Fruit fly (Drosophila melanogaster): Measurements from ENCODE around the gene slif.
A peak's percentile ranks its signal among the peaks of the same experiment; 100 is the strongest.

slif gene

DNA sequence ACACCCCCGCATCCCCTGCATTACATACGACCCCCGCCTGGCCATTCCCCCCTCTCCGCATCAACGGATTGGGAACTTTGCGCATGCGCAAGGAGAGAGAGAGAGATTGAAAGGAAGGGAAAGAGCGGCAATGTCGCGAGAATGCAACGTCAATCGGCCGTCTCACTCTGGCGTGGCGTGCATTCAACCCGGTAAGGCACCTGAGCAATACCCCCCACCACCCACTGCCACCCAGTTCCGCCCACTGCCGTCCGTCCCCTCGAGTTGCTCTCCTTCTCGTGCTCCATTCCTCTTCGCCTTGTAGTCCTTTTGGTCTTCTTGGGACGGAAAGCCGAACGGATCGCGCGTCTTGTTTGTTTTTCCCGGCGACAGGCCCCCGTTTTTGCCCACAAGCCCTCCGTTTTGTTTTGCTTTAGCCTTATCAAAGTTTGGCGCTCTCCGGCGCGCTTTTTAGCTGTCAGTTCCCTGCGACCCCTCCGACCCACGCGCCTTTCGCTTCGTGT is 41.1 kb upstream of the slif start (continued):
- peak; percentile 11 for TF ChIP-seq CG16779 (tag; optimal IDR thresholded peaks at IDR 0.05)
- peak; percentile 20 for TF ChIP-seq fkh (GFP tag; optimal IDR thresholded peaks at IDR 0.05)
- TF ChIP-seq spab (GFP tag; optimal IDR thresholded peaks at IDR 0.05) = peak; percentile 69
- no peak for TF ChIP-seq esn (GFP tag; optimal IDR thresholded peaks at IDR 0.05)
- TF ChIP-seq CG6808 (GFP tag; optimal IDR thresholded peaks at IDR 0.05) = peak; percentile 75
- TF ChIP-seq Lpt (GFP tag; optimal IDR thresholded peaks at IDR 0.05) = peak; percentile 63
- TF ChIP-seq CG34406 (GFP tag; optimal IDR thresholded peaks at IDR 0.05) = peak; percentile 33
- peak; percentile 87 for TF ChIP-seq svp (GFP tag)
- peak; percentile 46 for TF ChIP-seq fd59A (GFP tag; optimal IDR thresholded peaks at IDR 0.05)
- no peak for TF ChIP-seq CG10631 (GFP tag; optimal IDR thresholded peaks at IDR 0.05)
- peak; percentile 13 for TF ChIP-seq dac (GFP tag; optimal IDR thresholded peaks at IDR 0.05)
- TF ChIP-seq CG6163 (GFP tag; IDR thresholded peaks at IDR 0.05) = peak; percentile 73; the same call in 2 of the 3 replicates
- no peak for TF ChIP-seq CG11294 (GFP tag; IDR thresholded peaks at IDR 0.05)
- 0 out of 2 replicates have a peak, but pooled peaks have one; percentile 9 for TF ChIP-seq Gug (GFP tag; IDR thresholded peaks at IDR 0.05)
- TF ChIP-seq Met (GFP tag; optimal IDR thresholded peaks at IDR 0.05) = peak; percentile 27
- TF ChIP-seq CG8119 (GFP tag; IDR thresholded peaks at IDR 0.05) = peak; percentile 44; the same call in 2 of the 3 replicates
- peak; percentile 73 for TF ChIP-seq CG1621 (tag; optimal IDR thresholded peaks at IDR 0.05)
- peak; percentile 72 for TF ChIP-seq vri (GFP tag; optimal IDR thresholded peaks at IDR 0.05)
- TF ChIP-seq CG8632 (GFP tag; optimal IDR thresholded peaks at IDR 0.05) = peak; percentile 1
- peak; percentile 68 for TF ChIP-seq Eip78C (GFP tag)
- TF ChIP-seq Hr4 (GFP tag; optimal IDR thresholded peaks at IDR 0.05) = no peak
- no peak for TF ChIP-seq OdsH (GFP tag; optimal IDR thresholded peaks at IDR 0.05)
- TF ChIP-seq net (GFP tag; optimal IDR thresholded peaks at IDR 0.05) = peak; percentile 16
- TF ChIP-seq Eip93F (GFP tag; optimal IDR thresholded peaks at IDR 0.05) = no peak
- TF ChIP-seq fd85E (GFP tag; optimal IDR thresholded peaks at IDR 0.05) = no peak
- TF ChIP-seq Smox (GFP tag; optimal IDR thresholded peaks at IDR 0.05) = no peak
- peak; percentile 74 for TF ChIP-seq CG6854 (GFP tag; optimal IDR thresholded peaks at IDR 0.05)
- TF ChIP-seq CG31627 (GFP tag; optimal IDR thresholded peaks at IDR 0.05) = no peak
- TF ChIP-seq CG11902 (GFP tag; optimal IDR thresholded peaks at IDR 0.05) = no peak
- TF ChIP-seq Sox15 (GFP tag; optimal IDR thresholded peaks at IDR 0.05) = no peak
- peak; percentile 27 for TF ChIP-seq topi (GFP tag; optimal IDR thresholded peaks at IDR 0.05)

DNA sequence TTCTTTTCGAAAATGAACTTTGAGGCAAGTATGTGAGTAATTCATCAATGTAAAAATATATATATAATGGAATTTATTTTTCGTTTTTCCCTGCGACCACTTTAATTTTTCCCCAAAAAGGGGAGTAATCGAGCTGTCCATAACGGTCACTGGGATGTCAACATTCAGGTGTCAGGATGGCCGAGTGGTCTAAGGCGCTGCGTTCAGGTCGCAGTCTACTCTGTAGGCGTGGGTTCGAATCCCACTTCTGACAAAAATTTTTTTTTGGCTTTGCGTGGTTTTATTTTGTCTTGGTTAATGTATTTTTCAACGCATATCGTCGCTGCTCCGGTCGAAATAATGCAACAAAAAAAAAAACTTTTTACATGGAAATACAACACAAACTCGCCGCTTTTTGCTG is 37.8 kb upstream of the slif start:
- TF ChIP-seq Eip93F (GFP tag; optimal IDR thresholded peaks at IDR 0.05) (no peak), cyc (GFP tag; optimal IDR thresholded peaks at IDR 0.05) (no peak), CG32006 (GFP tag; optimal IDR thresholded peaks at IDR 0.05) (no peak), svp (GFP tag) (peak; percentile 55), Eip78C (GFP tag) (peak; percentile 40)

DNA sequence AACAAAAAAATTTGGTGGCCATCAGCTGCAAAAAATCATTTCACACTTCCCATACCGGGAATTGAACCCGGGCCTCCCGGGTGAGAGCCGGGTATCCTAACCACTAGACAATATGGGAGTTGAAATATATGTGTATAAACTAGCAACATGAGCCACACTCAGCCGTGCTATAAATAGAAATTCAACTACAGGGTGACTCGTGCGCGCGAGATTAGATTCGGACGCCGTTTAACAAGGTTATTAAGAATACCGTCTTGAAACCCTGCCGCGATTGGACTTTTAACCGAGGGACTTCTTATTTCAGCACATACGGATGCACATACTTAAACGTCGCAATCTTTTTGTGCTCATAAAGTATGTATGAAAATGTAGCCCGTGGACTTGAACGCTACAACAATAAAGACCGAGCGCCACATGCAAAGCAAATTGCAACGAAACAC is 33.1 kb upstream of the slif start:
- TF ChIP-seq vri (GFP tag; optimal IDR thresholded peaks at IDR 0.05) (peak; percentile 10), Ets21C (GFP tag; optimal IDR thresholded peaks at IDR 0.05) (no peak), lz (GFP tag; optimal IDR thresholded peaks at IDR 0.05) (no peak), ss (GFP tag; optimal IDR thresholded peaks at IDR 0.05) (peak; percentile 54 to 57), Eip75B (GFP tag; optimal IDR thresholded peaks at IDR 0.05) (no peak), CG11762 (GFP tag; optimal IDR thresholded peaks at IDR 0.05; ENCODE audit: insufficient read depth) (no peak), CG8632 (GFP tag; optimal IDR thresholded peaks at IDR 0.05) (no peak), CG15336 (GFP tag; IDR thresholded peaks at IDR 0.05) (no peak), Ets96B (tag; optimal IDR thresholded peaks at IDR 0.05) (no peak), CG9139 (GFP tag; optimal IDR thresholded peaks at IDR 0.05) (peak; percentile 31), salr (GFP tag; optimal IDR thresholded peaks at IDR 0.05) (no peak), Eip78C (GFP tag) (peak; percentile 82), dsx (GFP tag; optimal IDR thresholded peaks at IDR 0.05; ENCODE audit: poor library complexity, severe bottlenecking) (peak; percentile 63), CG7368 (GFP tag; optimal IDR thresholded peaks at IDR 0.05) (no peak), esn (GFP tag; optimal IDR thresholded peaks at IDR 0.05) (no peak), fd85E (GFP tag; optimal IDR thresholded peaks at IDR 0.05) (no peak), CG3032 (tag; optimal IDR thresholded peaks at IDR 0.05) (no peak), Lpt (GFP tag; optimal IDR thresholded peaks at IDR 0.05) (no peak), svp (GFP tag) (peak; percentile 67), fd59A (GFP tag; optimal IDR thresholded peaks at IDR 0.05) (no peak), CG6163 (GFP tag; IDR thresholded peaks at IDR 0.05) (0 out of 3 replicates have a peak, but pooled peaks have one; percentile 23), CG16779 (tag; optimal IDR thresholded peaks at IDR 0.05) (peak; percentile 27), Met (GFP tag; optimal IDR thresholded peaks at IDR 0.05) (peak; percentile 20), Hr38 (GFP tag; optimal IDR thresholded peaks at IDR 0.05) (no peak), topi (GFP tag; optimal IDR thresholded peaks at IDR 0.05) (peak; percentile 9), Blimp-1 (GFP tag; optimal IDR thresholded peaks at IDR 0.05) (no peak), Hr4 (GFP tag; optimal IDR thresholded peaks at IDR 0.05) (no peak), Gug (GFP tag; IDR thresholded peaks at IDR 0.05) (no peak)
